Worm (Caenorhabditis elegans) whole organism, midembryonic: ENCODE results near the gene mvb-12.

Experiments used
- T22C8.4 ChIP-seq: fragments of 200-800 bp; sonication (Bioruptor generic); IDR thresholded peaks from 2 replicates; pipeline ENCODE4 v1.3.6; 2022; ENCODE audit warnings: missing genetic modification characterization, missing compliant biosample characterization
- med-1 ChIP-seq: sonication (generic microtip); optimal IDR thresholded peaks from 2 replicates; lab custom pipeline; 2017; ENCODE audit warnings: missing genetic modification characterization, mild to moderate bottlenecking, missing compliant biosample characterization, antibody characterized with exemption, missing genetic modification reagents; ENCODE audit not compliant: insufficient read depth
- ref-1 ChIP-seq: fragments of 200-800 bp; sonication (Bioruptor generic); conservative IDR thresholded peaks from 2 replicates; pipeline ENCODE4 v1.3.6; 2022; ENCODE audit warnings: missing genetic modification reagents, missing genetic modification characterization, missing compliant biosample characterization
- tab-1 ChIP-seq: fragments of 200-800 bp; sonication (Bioruptor generic); IDR thresholded peaks from 2 replicates; pipeline ENCODE4 v1.3.6; 2022; ENCODE audit warnings: missing genetic modification characterization, missing compliant biosample characterization
- ztf-23 ChIP-seq: fragments of 200-800 bp; sonication (Bioruptor generic); IDR thresholded peaks from 2 replicates; pipeline ENCODE4 v1.3.6; 2022; ENCODE audit warnings: missing genetic modification reagents, missing genetic modification characterization, missing compliant biosample characterization
- ztf-29 ChIP-seq: fragments of 200-800 bp; sonication (Bioruptor generic); IDR thresholded peaks from 2 replicates; pipeline ENCODE4 v1.3.6; 2022; ENCODE audit warnings: missing genetic modification reagents, missing genetic modification characterization, missing compliant biosample characterization

DNA sequence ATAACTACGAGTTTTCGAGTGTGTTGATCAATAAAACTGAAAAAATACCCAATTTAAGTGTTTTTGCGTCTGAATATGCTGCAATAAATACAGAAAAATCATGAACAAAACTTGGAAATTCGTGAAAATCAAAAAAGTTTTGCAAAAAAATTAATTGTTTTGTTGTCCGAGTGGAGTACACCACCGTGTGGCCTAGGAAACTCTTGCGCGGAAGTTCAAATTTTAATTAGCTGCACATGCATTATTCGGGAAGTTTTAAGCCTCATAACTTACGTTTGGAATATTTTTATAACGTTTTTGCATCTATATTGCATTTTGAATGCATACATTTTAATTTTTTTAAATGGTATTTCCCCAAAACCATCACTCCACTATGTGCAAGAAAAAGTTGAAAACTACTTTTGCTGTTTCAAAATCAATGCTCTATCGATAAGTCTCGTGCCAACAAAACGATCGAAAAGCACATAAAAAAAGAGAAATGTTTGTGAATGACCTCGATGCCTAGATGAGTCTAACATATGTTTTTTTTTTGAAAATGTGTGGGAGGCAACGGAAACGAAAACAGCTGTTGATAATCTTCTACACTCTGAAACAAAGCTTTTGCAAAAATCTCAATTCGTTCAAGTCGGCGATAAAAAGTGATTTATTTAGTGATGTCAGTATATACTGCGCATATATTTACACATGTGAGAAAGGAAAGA lies 13.8 kb upstream of the mvb-12 start:
- TF ChIP-seq ztf-23 (GFP tag; lab: Robert Waterston, UW) (no peak), ref-1 (GFP tag; lab: Robert Waterston, UW) (no peak), ztf-29 (GFP tag; lab: Robert Waterston, UW) (no peak), T22C8.4 (no peak), tab-1 (GFP tag; lab: Robert Waterston, UW) (no peak), med-1 (GFP tag; lab: Kevin White, UChicago) (no peak)
